Worm (Caenorhabditis elegans) whole organism, L3 larva: Measurements from ENCODE around the gene frpr-4.
A peak's percentile ranks its signal among the peaks of the same experiment; 100 is the strongest.

ENCODE experiments used
- R02D3.7 ChIP-seq: fragments of 150-350 bp; optimal IDR thresholded peaks from 2 replicates; lab custom pipeline; 2014; ENCODE audit warnings: missing biosample characterization, missing genetic modification characterization
- ZK546.5 ChIP-seq: sonication (generic microtip); optimal IDR thresholded peaks from 2 replicates; lab custom pipeline; 2017; ENCODE audit warnings: missing biosample characterization, missing genetic modification characterization
- aly-2 ChIP-seq: fragments of 150-350 bp; optimal IDR thresholded peaks from 2 replicates; lab custom pipeline; 2014; ENCODE audit warnings: missing biosample characterization, missing genetic modification characterization
- ama-1 ChIP-seq: fragments of 150-350 bp; optimal IDR thresholded peaks from 2 replicates; lab custom pipeline; 2018
- ceh-16 ChIP-seq: sonication (generic microtip); optimal IDR thresholded peaks from 2 replicates; lab custom pipeline; 2017; ENCODE audit warnings: missing biosample characterization, missing genetic modification characterization
- ceh-28 ChIP-seq: fragments of 150-350 bp; optimal IDR thresholded peaks from 2 replicates; lab custom pipeline; 2014; ENCODE audit warnings: missing biosample characterization, missing genetic modification reagents, missing genetic modification characterization
- ceh-82 ChIP-seq: fragments of 150-350 bp; optimal IDR thresholded peaks from 2 replicates; lab custom pipeline; 2014; ENCODE audit warnings: missing biosample characterization, missing genetic modification characterization
- ceh-9 ChIP-seq: sonication (generic microtip); optimal IDR thresholded peaks from 2 replicates; lab custom pipeline; 2018; ENCODE audit warnings: missing biosample characterization, missing genetic modification characterization
- daf-12 ChIP-seq: fragments of 150-350 bp; optimal IDR thresholded peaks from 2 replicates; lab custom pipeline; 2014; ENCODE audit warnings: missing biosample characterization, missing genetic modification reagents, missing genetic modification characterization
- egl-27 ChIP-seq: sonication (generic microtip); optimal IDR thresholded peaks from 4 replicates; lab custom pipeline; 2017; ENCODE audit warnings: missing biosample characterization, missing genetic modification reagents, missing genetic modification characterization
- egl-5 ChIP-seq: fragments of 150-350 bp; optimal IDR thresholded peaks from 2 replicates; lab custom pipeline; 2017; ENCODE audit warnings: missing biosample characterization, missing genetic modification reagents, missing genetic modification characterization, inconsistent platforms
- elt-1 ChIP-seq: fragments of 150-350 bp; optimal IDR thresholded peaks from 2 replicates; lab custom pipeline; 2014; ENCODE audit warnings: missing biosample characterization, missing genetic modification characterization
- elt-2 ChIP-seq: sonication (generic microtip); optimal IDR thresholded peaks from 2 replicates; lab custom pipeline; 2016; ENCODE audit warnings: missing genetic modification reagents, mild to moderate bottlenecking, missing genetic modification characterization, missing compliant biosample characterization
- elt-3 ChIP-seq, 3 experiments: fragments of 150-350 bp in 1 of 3; sonication (generic microtip) in 2 of 3; optimal IDR thresholded peaks; 2 replicates in 2 of 3; 4 replicates in 1 of 3; lab custom pipeline; 2014 to 2017; ENCODE audit warnings: missing biosample characterization in 3 of 3, missing genetic modification characterization in 3 of 3
- eor-1 ChIP-seq, 2 experiments: fragments of 150-350 bp; optimal IDR thresholded peaks; 2 replicates each; lab custom pipeline; 2014 to 2018; ENCODE audit warnings: missing biosample characterization in 2 of 2, missing genetic modification characterization in 2 of 2
- fkh-10 ChIP-seq: sonication (generic microtip); optimal IDR thresholded peaks from 2 replicates; lab custom pipeline; 2017; ENCODE audit warnings: missing biosample characterization, missing genetic modification reagents, missing genetic modification characterization
- fkh-2 ChIP-seq: fragments of 150-350 bp; optimal IDR thresholded peaks from 2 replicates; lab custom pipeline; 2014; ENCODE audit warnings: missing biosample characterization, missing genetic modification reagents, missing genetic modification characterization
- fos-1 ChIP-seq: fragments of 150-350 bp; optimal IDR thresholded peaks from 2 replicates; lab custom pipeline; 2014; ENCODE audit warnings: missing biosample characterization, missing genetic modification characterization
- hmg-11 ChIP-seq: sonication (generic microtip); optimal IDR thresholded peaks from 2 replicates; lab custom pipeline; 2016; ENCODE audit warnings: missing genetic modification characterization, missing compliant biosample characterization
- jun-1 ChIP-seq: fragments of 150-350 bp; optimal IDR thresholded peaks from 2 replicates; lab custom pipeline; 2014; ENCODE audit warnings: missing biosample characterization, missing genetic modification reagents, missing genetic modification characterization
- lin-15B ChIP-seq: fragments of 150-350 bp; optimal IDR thresholded peaks from 2 replicates; lab custom pipeline; 2014; ENCODE audit warnings: missing biosample characterization, missing genetic modification characterization
- lin-39 ChIP-seq: fragments of 150-350 bp; optimal IDR thresholded peaks from 2 replicates; lab custom pipeline; 2018; ENCODE audit warnings: missing biosample characterization, missing genetic modification reagents, missing genetic modification characterization
- lsy-12 ChIP-seq: sonication (generic microtip); optimal IDR thresholded peaks from 2 replicates; lab custom pipeline; 2016; ENCODE audit warnings: mild to moderate bottlenecking, missing genetic modification characterization, missing compliant biosample characterization
- mdl-1 ChIP-seq: fragments of 150-350 bp; optimal IDR thresholded peaks from 2 replicates; lab custom pipeline; 2014; ENCODE audit warnings: missing biosample characterization, missing genetic modification characterization
- mml-1 ChIP-seq: fragments of 150-350 bp; sonication (generic microtip); optimal IDR thresholded peaks from 3 replicates; lab custom pipeline; 2014; ENCODE audit warnings: missing biosample characterization, missing genetic modification characterization
- nfya-1 ChIP-seq: sonication (generic microtip); optimal IDR thresholded peaks from 2 replicates; lab custom pipeline; 2017; ENCODE audit warnings: missing genetic modification characterization, mild to moderate bottlenecking, missing compliant biosample characterization, antibody characterized with exemption, moderate library complexity; ENCODE audit not compliant: insufficient read depth
- nhr-11 ChIP-seq: fragments of 150-350 bp; optimal IDR thresholded peaks from 2 replicates; lab custom pipeline; 2014; ENCODE audit warnings: missing biosample characterization, missing genetic modification characterization
- nhr-12 ChIP-seq: fragments of 150-350 bp; optimal IDR thresholded peaks from 2 replicates; lab custom pipeline; 2014; ENCODE audit warnings: missing biosample characterization, missing genetic modification characterization
- nhr-23 ChIP-seq: fragments of 150-350 bp; optimal IDR thresholded peaks from 2 replicates; lab custom pipeline; 2014; ENCODE audit warnings: missing biosample characterization, missing genetic modification reagents, missing genetic modification characterization
- nhr-237 ChIP-seq: fragments of 150-350 bp; optimal IDR thresholded peaks from 2 replicates; lab custom pipeline; 2014; ENCODE audit warnings: missing biosample characterization, missing genetic modification characterization
- nhr-25 ChIP-seq: sonication (generic microtip); optimal IDR thresholded peaks from 2 replicates; lab custom pipeline; 2017; ENCODE audit warnings: missing biosample characterization, missing genetic modification characterization
- nhr-28 ChIP-seq: fragments of 150-350 bp; optimal IDR thresholded peaks from 2 replicates; lab custom pipeline; 2014; ENCODE audit warnings: missing biosample characterization, missing genetic modification characterization
- nhr-43 ChIP-seq: sonication (generic microtip); optimal IDR thresholded peaks from 2 replicates; lab custom pipeline; 2016; ENCODE audit warnings: mild to moderate bottlenecking, missing genetic modification characterization, missing compliant biosample characterization; ENCODE audit not compliant: poor library complexity, severe bottlenecking
- nhr-67 ChIP-seq: fragments of 150-350 bp; optimal IDR thresholded peaks from 2 replicates; lab custom pipeline; 2014; ENCODE audit warnings: missing biosample characterization, missing genetic modification characterization
- nhr-76 ChIP-seq: fragments of 150-350 bp; sonication (generic microtip); optimal IDR thresholded peaks from 5 replicates; lab custom pipeline; 2014; ENCODE audit warnings: missing biosample characterization, missing genetic modification characterization
- nhr-77 ChIP-seq: fragments of 150-350 bp; optimal IDR thresholded peaks from 2 replicates; lab custom pipeline; 2014; ENCODE audit warnings: missing biosample characterization, missing genetic modification characterization
- pha-4 ChIP-seq: fragments of 150-350 bp; optimal IDR thresholded peaks from 2 replicates; lab custom pipeline; 2014; ENCODE audit warnings: missing biosample characterization, missing genetic modification reagents, missing genetic modification characterization
- pqm-1 ChIP-seq: fragments of 150-350 bp; optimal IDR thresholded peaks from 2 replicates; lab custom pipeline; 2017; ENCODE audit warnings: missing biosample characterization, missing genetic modification characterization, inconsistent platforms
- sea-2 ChIP-seq: fragments of 150-350 bp; sonication (generic microtip); optimal IDR thresholded peaks from 4 replicates; lab custom pipeline; 2014; ENCODE audit warnings: missing biosample characterization, missing genetic modification reagents, missing genetic modification characterization
- skn-1 ChIP-seq: fragments of 150-350 bp; optimal IDR thresholded peaks from 2 replicates; lab custom pipeline; 2014; ENCODE audit warnings: missing biosample characterization, missing genetic modification characterization
- snpc-4 ChIP-seq: fragments of 150-350 bp; optimal IDR thresholded peaks from 2 replicates; lab custom pipeline; 2014; ENCODE audit warnings: missing biosample characterization, missing genetic modification characterization
- tbx-2 ChIP-seq: sonication (generic microtip); optimal IDR thresholded peaks from 2 replicates; lab custom pipeline; 2016; ENCODE audit warnings: mild to moderate bottlenecking, missing genetic modification characterization, missing compliant biosample characterization
- unc-39 ChIP-seq: sonication (generic microtip); optimal IDR thresholded peaks from 4 replicates; lab custom pipeline; 2017; ENCODE audit warnings: missing biosample characterization, missing genetic modification characterization
- unc-62 ChIP-seq: fragments of 150-350 bp; sonication (generic microtip); optimal IDR thresholded peaks from 4 replicates; lab custom pipeline; 2014; ENCODE audit warnings: missing biosample characterization, missing genetic modification reagents, missing genetic modification characterization
- zag-1 ChIP-seq: fragments of 150-350 bp; optimal IDR thresholded peaks from 2 replicates; lab custom pipeline; 2014; ENCODE audit warnings: missing biosample characterization, missing genetic modification characterization
- ztf-11 ChIP-seq: fragments of 150-350 bp; optimal IDR thresholded peaks from 2 replicates; lab custom pipeline; 2014; ENCODE audit warnings: missing biosample characterization, missing genetic modification characterization
- ztf-4 ChIP-seq: fragments of 150-350 bp; optimal IDR thresholded peaks from 2 replicates; lab custom pipeline; 2014; ENCODE audit warnings: missing biosample characterization, missing genetic modification characterization

frpr-4 gene

ce11 chrII:5292226-5292752 is 37.0 kb upstream of the frpr-4 start, which contains the start of gene ZK622.4:
Gene ZK622.4, plus strand, starts transcription at chrII:5292702.
- no peak for TF ChIP-seq ztf-4
- no peak for TF ChIP-seq mml-1 (tag; lab: Kevin White, UChicago)
- peak; percentile 88 for TF ChIP-seq hmg-11 (tag; lab: Kevin White, UChicago)
- peak; percentile 44 for TF ChIP-seq lsy-12
- TF ChIP-seq nhr-67 (tag; lab: Kevin White, UChicago), result no peak
- peak; percentile 35 for TF ChIP-seq egl-5 (tag; lab: Kevin White, UChicago)
- peak; percentile 48 for TF ChIP-seq nhr-23 (tag; lab: Kevin White, UChicago)
- TF ChIP-seq lin-39 (tag; lab: Kevin White, UChicago), result peak; percentile 22
- TF ChIP-seq ama-1 (lab: Kevin White, UChicago), result no peak
- TF ChIP-seq fkh-10, result peak; percentile 30
- no peak for TF ChIP-seq mdl-1 (tag; lab: Kevin White, UChicago)
- no peak for TF ChIP-seq nhr-76 (tag; lab: Kevin White, UChicago)
- no peak for TF ChIP-seq skn-1 (tag; lab: Kevin White, UChicago)
- TF ChIP-seq elt-3 (tag; optimal IDR thresholded peaks at IDR 0.05; lab: Kevin White, UChicago), result no peak
- TF ChIP-seq ceh-28, result no peak
- TF ChIP-seq nhr-12, result no peak
- TF ChIP-seq nhr-11 (tag; lab: Kevin White, UChicago), result no peak
- no peak for TF ChIP-seq elt-1 (tag; lab: Kevin White, UChicago)
- TF ChIP-seq zag-1 (tag; lab: Kevin White, UChicago), result no peak
- no peak for TF ChIP-seq ceh-9
- TF ChIP-seq R02D3.7, result no peak
- no peak for TF ChIP-seq ceh-16 (tag; lab: Kevin White, UChicago)
- no peak for TF ChIP-seq egl-27
- no peak for TF ChIP-seq ceh-82 (tag; lab: Kevin White, UChicago)
- TF ChIP-seq ZK546.5 (tag; lab: Kevin White, UChicago), result no peak
- TF ChIP-seq aly-2 (tag; lab: Kevin White, UChicago), result no peak
- no peak for TF ChIP-seq ztf-11 (tag; lab: Kevin White, UChicago)
- TF ChIP-seq tbx-2, result peak; percentile 25
- no peak for TF ChIP-seq unc-62 (GFP tag; lab: Kevin White, UChicago)
- TF ChIP-seq pha-4 (tag; lab: Kevin White, UChicago), result peak; percentile 26
- peak; percentile 7 for TF ChIP-seq lin-15B (tag; lab: Kevin White, UChicago)
- TF ChIP-seq daf-12, result no peak
- peak; percentile 58 for TF ChIP-seq nhr-43 (tag; lab: Kevin White, UChicago)
- peak; percentile 49 for TF ChIP-seq nfya-1
- TF ChIP-seq sea-2 (GFP tag; lab: Kevin White, UChicago), result no peak
- TF ChIP-seq eor-1 (tag; optimal IDR thresholded peaks at IDR 0.05; lab: Kevin White, UChicago), result no peak
- TF ChIP-seq elt-2 (tag; lab: Kevin White, UChicago), result peak; percentile 52
- no peak for TF ChIP-seq fkh-2 (tag; lab: Kevin White, UChicago)
- peak; percentile 40 for TF ChIP-seq pqm-1 (tag; lab: Kevin White, UChicago)
- no peak for TF ChIP-seq fos-1
- no peak for TF ChIP-seq nhr-28 (tag; lab: Kevin White, UChicago)
- peak; percentile 18 for TF ChIP-seq nhr-25 (tag; lab: Kevin White, UChicago)
- TF ChIP-seq nhr-77 (tag; lab: Kevin White, UChicago), result no peak
- no peak for TF ChIP-seq unc-39 (tag; lab: Kevin White, UChicago)
- TF ChIP-seq jun-1 (tag; lab: Kevin White, UChicago), result no peak
- no peak for TF ChIP-seq nhr-237 (tag; lab: Kevin White, UChicago)
- no peak for TF ChIP-seq snpc-4 (tag; lab: Kevin White, UChicago)
